Worm (Caenorhabditis elegans): ENCODE data around the gene mix-1.

- TF ChIP-seq klf-2 (GFP tag; conservative IDR thresholded peaks at IDR 0.05) (no peak), med-1 (GFP tag; optimal IDR thresholded peaks at IDR 0.05; ENCODE audit: insufficient read depth) (no peak), ztf-29 (GFP tag; IDR thresholded peaks at IDR 0.05) (no peak), T22C8.4 (GFP tag; IDR thresholded peaks at IDR 0.05) (no peak), tab-1 (GFP tag; IDR thresholded peaks at IDR 0.05) (no peak), flt-1 (GFP tag; IDR thresholded peaks at IDR 0.05) (no peak), cog-1 (tag; optimal IDR thresholded peaks at IDR 0.05) (no peak), ztf-23 (GFP tag; IDR thresholded peaks at IDR 0.05) (no peak), ref-1 (GFP tag; conservative IDR thresholded peaks at IDR 0.05) (no peak)
These were observed 60.4 kb downstream of the mix-1 start, which contains the start of gene egg-3 for ce11 chrII:10884396-10884795.

Measured in whole organism, midembryonic.